Worm (Caenorhabditis elegans) whole organism, young adult: ENCODE data around the gene F13B12.2.
A peak's percentile ranks its signal among the peaks of the same experiment; 100 is the strongest.

Source experiments
- B0019.2 ChIP-seq: fragments of 200-800 bp; sonication (Bioruptor generic); conservative IDR thresholded peaks from 2 replicates; pipeline ENCODE4 v1.3.6; 2022; ENCODE audit warnings: missing genetic modification reagents, missing genetic modification characterization, missing compliant biosample characterization
- B0035.1 ChIP-seq: sonication (generic microtip); optimal IDR thresholded peaks from 2 replicates; lab custom pipeline; 2016; ENCODE audit warnings: missing genetic modification characterization, mild to moderate bottlenecking, missing compliant biosample characterization, missing genotype, missing genetic modification reagents
- F39B2.1 ChIP-seq: fragments of 200-800 bp; sonication (Bioruptor generic); IDR thresholded peaks from 2 replicates; pipeline ENCODE4 v1.3.6; 2022; ENCODE audit warnings: missing genetic modification reagents, missing genetic modification characterization, missing compliant biosample characterization
- Y56A3A.18 ChIP-seq: fragments of 200-800 bp; sonication (Bioruptor generic); IDR thresholded peaks from 2 replicates; pipeline ENCODE4 v1.3.6; 2022; ENCODE audit warnings: missing genetic modification reagents, missing genetic modification characterization, missing compliant biosample characterization
- Y79H2A.3 ChIP-seq: fragments of 200-800 bp; sonication (Bioruptor generic); conservative IDR thresholded peaks from 2 replicates; pipeline ENCODE4 v1.3.6; 2022; ENCODE audit warnings: missing genetic modification reagents, missing genetic modification characterization, missing compliant biosample characterization
- Y95B8A.8 ChIP-seq: fragments of 200-800 bp; sonication (Bioruptor generic); IDR thresholded peaks from 2 replicates; pipeline ENCODE4 v1.3.6; 2022; ENCODE audit warnings: missing genetic modification reagents, missing genetic modification characterization, missing compliant biosample characterization
- akir-1 ChIP-seq: fragments of 200-800 bp; sonication (Bioruptor generic); optimal IDR thresholded peaks from 2 replicates; lab custom pipeline; 2018; ENCODE audit warnings: mild to moderate bottlenecking, missing genetic modification characterization, moderate library complexity, missing compliant biosample characterization
- ama-1 ChIP-seq, 3 experiments: fragments of 150-350 bp in 1 of 3; sonication (generic microtip) in 2 of 3; optimal IDR thresholded peaks; 2 replicates each; lab custom pipeline; 2014 to 2018; ENCODE audit warnings: missing biosample characterization in 2 of 3, missing genetic modification characterization in 2 of 3, missing genetic modification reagents in 2 of 3
- atf-7 ChIP-seq: sonication (generic microtip); optimal IDR thresholded peaks from 2 replicates; lab custom pipeline; 2017; ENCODE audit warnings: mild to moderate bottlenecking, missing genetic modification characterization, missing compliant biosample characterization
- attf-6 ChIP-seq: fragments of 200-800 bp; sonication (Bioruptor generic); IDR thresholded peaks from 2 replicates; pipeline ENCODE4 v1.3.6; 2022; ENCODE audit warnings: missing genetic modification reagents, missing genetic modification characterization, missing compliant biosample characterization
- bed-2 ChIP-seq: fragments of 200-800 bp; sonication (Bioruptor generic); IDR thresholded peaks from 2 replicates; pipeline ENCODE4 v1.3.6; 2022; ENCODE audit warnings: missing genetic modification reagents, missing genetic modification characterization, missing compliant biosample characterization
- ccch-3 ChIP-seq: fragments of 200-800 bp; sonication (Bioruptor generic); optimal IDR thresholded peaks from 2 replicates; lab custom pipeline; 2018; ENCODE audit warnings: mild to moderate bottlenecking, missing genetic modification characterization, missing compliant biosample characterization
- cebp-1 ChIP-seq, 2 experiments: fragments of 200-800 bp in 1 of 2; sonication (Bioruptor generic) in 1 of 2; sonication (generic microtip) in 1 of 2; IDR thresholded peaks in 1 of 2; optimal IDR thresholded peaks in 1 of 2; 2 replicates each; pipeline versions ENCODE4 v1.3.6 to Lab custom; 2017 to 2022; ENCODE audit warnings: missing compliant biosample characterization in 2 of 2, missing genetic modification characterization in 2 of 2, mild to moderate bottlenecking in 1 of 2, missing genetic modification reagents in 1 of 2, moderate library complexity in 1 of 2
- ceh-58 ChIP-seq: fragments of 200-800 bp; sonication (Bioruptor generic); IDR thresholded peaks from 2 replicates; pipeline ENCODE4 v1.3.6; 2022; ENCODE audit warnings: missing genetic modification characterization, missing compliant biosample characterization
- ceh-79 ChIP-seq: sonication (generic microtip); optimal IDR thresholded peaks from 2 replicates; lab custom pipeline; 2017; ENCODE audit warnings: mild to moderate bottlenecking, missing genetic modification characterization, missing compliant biosample characterization
- chd-7 ChIP-seq: sonication (generic microtip); optimal IDR thresholded peaks from 2 replicates; lab custom pipeline; 2016; ENCODE audit warnings: mild to moderate bottlenecking, missing genetic modification characterization, moderate library complexity, missing compliant biosample characterization
- dox-1 ChIP-seq: fragments of 200-800 bp; sonication (Bioruptor generic); IDR thresholded peaks from 2 replicates; pipeline ENCODE4 v1.3.6; 2022; ENCODE audit warnings: missing genetic modification reagents, missing genetic modification characterization, missing compliant biosample characterization
- dpff-1 ChIP-seq: sonication (generic microtip); optimal IDR thresholded peaks from 2 replicates; lab custom pipeline; 2017; ENCODE audit warnings: mild to moderate bottlenecking, missing genetic modification characterization, missing compliant biosample characterization
- egl-44 ChIP-seq: fragments of 200-800 bp; sonication (Bioruptor generic); IDR thresholded peaks from 2 replicates; pipeline ENCODE4 v1.3.6; 2022; ENCODE audit warnings: missing genetic modification reagents, missing genetic modification characterization, missing compliant biosample characterization
- gei-17 ChIP-seq: fragments of 200-800 bp; sonication (Bioruptor generic); optimal IDR thresholded peaks from 2 replicates; lab custom pipeline; 2018; ENCODE audit warnings: mild to moderate bottlenecking, missing genetic modification characterization, missing compliant biosample characterization
- hlh-26 ChIP-seq: fragments of 200-800 bp; sonication (Bioruptor generic); conservative IDR thresholded peaks from 2 replicates; pipeline ENCODE4 v1.3.6; 2022; ENCODE audit warnings: missing genetic modification reagents, missing genetic modification characterization, missing compliant biosample characterization
- lag-1 ChIP-seq: fragments of 200-800 bp; sonication (Bioruptor generic); IDR thresholded peaks from 2 replicates; pipeline ENCODE4 v1.3.6; 2022; ENCODE audit warnings: missing genetic modification reagents, missing genetic modification characterization, missing compliant biosample characterization
- let-607 ChIP-seq, 2 experiments: fragments of 200-800 bp in 1 of 2; sonication (Bioruptor generic) in 1 of 2; sonication (generic microtip) in 1 of 2; optimal IDR thresholded peaks; 2 replicates each; lab custom pipeline; 2016 to 2018; ENCODE audit warnings: mild to moderate bottlenecking in 2 of 2, missing compliant biosample characterization in 2 of 2, missing genetic modification characterization in 2 of 2, moderate library complexity in 2 of 2, missing genotype in 1 of 2
- lin-35 ChIP-seq, 3 experiments: fragments of 150-350 bp in 2 of 3; sonication (generic microtip) in 1 of 3; optimal IDR thresholded peaks; 2 replicates each; lab custom pipeline; 2014 to 2018; ENCODE audit warnings: missing biosample characterization in 3 of 3, missing genetic modification characterization in 3 of 3, missing genetic modification reagents in 3 of 3
- lin-40 ChIP-seq: sonication (generic microtip); optimal IDR thresholded peaks from 2 replicates; lab custom pipeline; 2016; ENCODE audit warnings: missing genetic modification characterization, mild to moderate bottlenecking, missing compliant biosample characterization, missing genotype, missing genetic modification reagents
- mcd-1 ChIP-seq: fragments of 200-800 bp; sonication (Bioruptor generic); IDR thresholded peaks from 2 replicates; pipeline ENCODE4 v1.3.6; 2022; ENCODE audit warnings: missing genetic modification reagents, missing genetic modification characterization, missing compliant biosample characterization
- mes-4 ChIP-seq: sonication (generic microtip); optimal IDR thresholded peaks from 2 replicates; lab custom pipeline; 2016; ENCODE audit warnings: missing genotype, missing genetic modification characterization, missing compliant biosample characterization
- nfyb-1 ChIP-seq: fragments of 200-800 bp; sonication (Bioruptor generic); IDR thresholded peaks from 2 replicates; pipeline ENCODE4 v1.3.6; 2022; ENCODE audit warnings: missing genetic modification reagents, missing genetic modification characterization, missing compliant biosample characterization
- nhr-80 ChIP-seq: sonication (generic microtip); optimal IDR thresholded peaks from 2 replicates; lab custom pipeline; 2016; ENCODE audit warnings: missing genetic modification characterization, missing compliant biosample characterization
- nhr-90 ChIP-seq: sonication (generic microtip); optimal IDR thresholded peaks from 2 replicates; lab custom pipeline; 2016; ENCODE audit warnings: missing genotype, mild to moderate bottlenecking, missing genetic modification characterization, missing compliant biosample characterization
- snpc-1.3 ChIP-seq: sonication (generic microtip); optimal IDR thresholded peaks from 2 replicates; lab custom pipeline; 2017; ENCODE audit warnings: missing genetic modification characterization, mild to moderate bottlenecking, missing compliant biosample characterization, antibody characterized with exemption, moderate library complexity, missing genotype, missing genetic modification reagents; ENCODE audit not compliant: insufficient read depth
- tbp1 ChIP-seq: fragments of 200-800 bp; sonication (Bioruptor generic); optimal IDR thresholded peaks from 2 replicates; lab custom pipeline; 2018; ENCODE audit warnings: mild to moderate bottlenecking, missing genetic modification characterization, missing compliant biosample characterization
- tlf-1 ChIP-seq: fragments of 200-800 bp; sonication (Bioruptor generic); optimal IDR thresholded peaks from 2 replicates; lab custom pipeline; 2018; ENCODE audit warnings: mild to moderate bottlenecking, missing genetic modification characterization, missing compliant biosample characterization
- unc-130 ChIP-seq: sonication (generic microtip); optimal IDR thresholded peaks from 2 replicates; lab custom pipeline; 2016; ENCODE audit warnings: missing genetic modification reagents, missing genetic modification characterization, missing compliant biosample characterization
- unc-62 ChIP-seq: fragments of 150-350 bp; optimal IDR thresholded peaks from 2 replicates; lab custom pipeline; 2014; ENCODE audit warnings: missing biosample characterization, missing genetic modification reagents, missing genetic modification characterization
- ztf-22 ChIP-seq: fragments of 200-800 bp; sonication (Bioruptor generic); optimal IDR thresholded peaks from 2 replicates; lab custom pipeline; 2018; ENCODE audit warnings: mild to moderate bottlenecking, missing genetic modification characterization, moderate library complexity, missing compliant biosample characterization

Gene F13B12.2

ce11 chrIV:10467347-10467746 lies 38.4 kb upstream of the F13B12.2 start (continued):
- TF ChIP-seq cebp-1 (GFP tag; IDR thresholded peaks at IDR 0.05; lab: Robert Waterston, UW) (0 out of 2 replicates have a peak, but pooled peaks have one; percentile 29), cebp-1 (tag; optimal IDR thresholded peaks at IDR 0.05; lab: Kevin White, UChicago) (peak; percentile 44), Y95B8A.8 (GFP tag; lab: Robert Waterston, UW) (no peak), dox-1 (GFP tag; lab: Robert Waterston, UW) (no peak), hlh-26 (no peak), atf-7 (peak; percentile 5), mcd-1 (GFP tag; lab: Robert Waterston, UW) (no peak), lin-40 (tag; lab: Kevin White, UChicago) (no peak), nhr-80 (tag; lab: Kevin White, UChicago) (peak; percentile 89)

- TF ChIP-seq cebp-1 (GFP tag; IDR thresholded peaks at IDR 0.05; lab: Robert Waterston, UW) (peak; percentile 55; the same call in 1 of the 2 replicates), cebp-1 (tag; optimal IDR thresholded peaks at IDR 0.05; lab: Kevin White, UChicago) (peak; percentile 57), nhr-80 (tag; lab: Kevin White, UChicago) (peak; percentile 73), ceh-79 (no peak)
Observed at ce11 chrIV:10466398-10466797, 37.5 kb upstream of the F13B12.2 start.

ce11 chrIV:10465764-10466163 lies 36.8 kb upstream of the F13B12.2 start:
- no peak for TF ChIP-seq akir-1
- no peak for TF ChIP-seq ztf-22 (GFP tag; lab: Kevin White, UChicago)
- TF ChIP-seq lin-35 (GFP tag; optimal IDR thresholded peaks at IDR 0.05; lab: Kevin White, UChicago), result no peak
- no peak for TF ChIP-seq Y79H2A.3 (GFP tag; lab: Robert Waterston, UW)
- TF ChIP-seq unc-130 (GFP tag; lab: Kevin White, UChicago), result no peak
- no peak for TF ChIP-seq bed-2 (GFP tag; lab: Robert Waterston, UW)
- TF ChIP-seq gei-17 (GFP tag; lab: Kevin White, UChicago), result no peak
- TF ChIP-seq Y56A3A.18, result no peak
- no peak for TF ChIP-seq tbp1 (GFP tag; lab: Kevin White, UChicago)
- no peak for TF ChIP-seq let-607 (tag; optimal IDR thresholded peaks at IDR 0.05; lab: Kevin White, UChicago)
- TF ChIP-seq unc-62 (GFP tag; lab: Kevin White, UChicago), result no peak
- TF ChIP-seq cebp-1 (GFP tag; IDR thresholded peaks at IDR 0.05; lab: Robert Waterston, UW), result no peak
- no peak for TF ChIP-seq cebp-1 (tag; optimal IDR thresholded peaks at IDR 0.05; lab: Kevin White, UChicago)
- no peak for TF ChIP-seq dpff-1 (tag; lab: Kevin White, UChicago)
- TF ChIP-seq B0019.2 (GFP tag; lab: Robert Waterston, UW), result no peak
- TF ChIP-seq, all 124 proteins: peak for 0

ce11 chrIV:10463987-10464638 lies 35.2 kb upstream of the F13B12.2 start, which contains the start of gene ugt-43:
TSS of gene ugt-43 (plus strand) at chrIV:10464588.
- TF ChIP-seq nhr-80 (tag; lab: Kevin White, UChicago) (peak; percentile 2), nhr-90 (tag; lab: Kevin White, UChicago) (no peak)

ce11 chrIV:10463127-10463526 lies 34.2 kb upstream of the F13B12.2 start:
- TF ChIP-seq snpc-1.3 (tag; lab: Kevin White, UChicago) (no peak), chd-7 (peak; percentile 4), nhr-90 (tag; lab: Kevin White, UChicago) (no peak), egl-44 (GFP tag; lab: Robert Waterston, UW) (0 out of 2 replicates have a peak, but pooled peaks have one; percentile 14), ceh-58 (GFP tag; lab: Robert Waterston, UW) (no peak), ama-1 (optimal IDR thresholded peaks at IDR 0.05; lab: Kevin White, UChicago) (no peak), ama-1 (GFP tag; optimal IDR thresholded peaks at IDR 0.05; lab: Kevin White, UChicago) (no peak), nhr-80 (tag; lab: Kevin White, UChicago) (peak; percentile 88), nfyb-1 (GFP tag; lab: Robert Waterston, UW) (0 out of 2 replicates have a peak, but pooled peaks have one; percentile 10), mes-4 (no peak), ccch-3 (GFP tag; lab: Kevin White, UChicago) (no peak), attf-6 (GFP tag; lab: Robert Waterston, UW) (no peak), B0035.1 (tag; lab: Kevin White, UChicago) (no peak), atf-7 (peak; percentile 92), lag-1 (GFP tag; lab: Robert Waterston, UW) (no peak), tlf-1 (GFP tag; lab: Kevin White, UChicago) (peak; percentile 19), F39B2.1 (GFP tag; lab: Robert Waterston, UW) (no peak), ztf-22 (GFP tag; lab: Kevin White, UChicago) (peak; percentile 10)
